Worm (Caenorhabditis elegans) whole organism, L4/young adult: ENCODE results near the gene Y48A6C.8.

Experiments
- W03F9.2 ChIP-seq: fragments of 150-350 bp; optimal IDR thresholded peaks from 2 replicates; lab custom pipeline; 2014; ENCODE audit warnings: missing biosample characterization, missing genetic modification characterization
- dao-5 ChIP-seq: sonication (generic microtip); optimal IDR thresholded peaks from 2 replicates; lab custom pipeline; 2016; ENCODE audit warnings: missing genotype, missing genetic modification characterization, moderate library complexity, missing compliant biosample characterization
- him-1 ChIP-seq: sonication (generic microtip); optimal IDR thresholded peaks from 2 replicates; lab custom pipeline; 2016; ENCODE audit warnings: missing genotype, missing genetic modification reagents, missing genetic modification characterization, missing compliant biosample characterization

The Y48A6C.8 gene

DNA sequence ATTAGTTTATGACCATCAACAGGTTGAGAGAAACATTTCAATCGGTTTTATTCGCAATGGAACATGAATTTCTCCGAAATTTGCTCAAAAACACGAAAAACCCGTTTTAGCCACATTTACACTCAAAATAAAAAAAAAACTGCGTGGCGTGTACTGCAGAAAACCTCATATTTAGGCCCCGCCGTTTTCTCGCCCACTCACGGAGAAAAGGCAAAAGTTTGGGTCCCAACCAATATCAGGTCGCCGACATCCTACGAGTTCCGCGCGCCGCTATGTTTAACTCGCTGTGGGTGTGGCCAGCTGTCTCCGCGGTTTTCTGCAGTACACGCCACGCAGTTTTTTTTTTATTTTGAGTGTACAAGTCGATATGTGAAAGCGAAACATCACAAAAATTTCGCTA lies 3.6 kb downstream of the Y48A6C.8 start:
- TF ChIP-seq W03F9.2 (no peak), dao-5 (tag; lab: Kevin White, UChicago) (no peak), him-1 (tag; lab: Kevin White, UChicago) (no peak)

DNA sequence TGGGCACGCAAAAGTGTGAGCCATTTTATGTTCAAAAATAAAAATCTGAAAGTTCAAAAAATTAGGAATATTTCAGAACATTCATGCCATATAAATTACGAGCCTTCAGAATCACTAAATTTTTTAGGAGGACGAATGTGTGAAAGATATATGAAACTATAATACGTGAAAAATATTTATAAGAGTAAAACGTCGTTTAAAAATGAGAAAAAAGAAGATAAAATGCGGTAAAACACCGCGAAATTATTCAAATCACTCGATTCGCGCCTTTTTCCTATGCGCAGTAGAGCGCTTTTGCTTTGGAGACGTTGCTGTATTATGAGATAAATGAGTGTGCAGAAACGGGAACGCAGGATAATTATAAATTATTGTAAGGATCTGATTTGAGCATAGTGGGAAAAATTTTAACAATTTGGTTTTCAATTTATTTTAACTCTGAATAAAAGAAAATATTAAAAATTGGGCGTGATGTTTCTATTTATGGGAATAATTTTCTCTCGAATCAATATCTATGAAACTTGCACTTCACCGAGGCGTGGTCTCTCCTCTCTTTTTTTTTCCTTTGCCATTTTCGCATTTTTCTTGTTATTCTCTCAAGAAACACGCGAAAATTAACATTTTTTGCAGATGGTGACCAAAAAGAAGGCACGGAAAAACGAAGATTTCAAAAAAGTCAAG lies 8.1 kb downstream of the Y48A6C.8 start, which contains the start of the genes sup-35 and Y48A6C.4:
sup-35 (minus strand) TSS at position 51 of the 678 bp plus-strand sequence.
Y48A6C.4 (plus strand) TSS at position 628 of the 678 bp plus-strand sequence.
- no peak for TF ChIP-seq him-1 (tag; lab: Kevin White, UChicago)
- peak; percentile 86 for TF ChIP-seq W03F9.2
- no peak for TF ChIP-seq dao-5 (tag; lab: Kevin White, UChicago)

DNA sequence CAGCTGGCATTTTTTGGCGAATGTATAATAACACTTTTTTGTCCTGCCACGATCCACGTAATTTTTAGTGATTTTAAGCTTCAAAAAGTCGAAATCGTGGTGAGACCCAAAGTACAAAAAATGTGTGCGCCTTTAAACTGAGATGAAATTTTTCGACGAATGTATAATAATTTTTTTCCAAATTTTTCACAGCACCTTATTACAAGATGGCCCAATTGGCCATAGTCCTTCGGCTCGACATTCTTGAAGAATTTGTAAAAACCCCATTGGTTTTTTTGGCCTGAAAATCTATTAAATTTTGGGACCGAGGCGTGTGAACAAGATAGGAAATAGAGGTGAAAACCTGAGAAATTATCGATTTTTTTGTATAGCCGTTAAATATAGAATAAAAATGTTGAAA lies 11.5 kb downstream of the Y48A6C.8 start:
- TF ChIP-seq him-1 (tag; lab: Kevin White, UChicago) = no peak
- TF ChIP-seq W03F9.2 = no peak
- TF ChIP-seq dao-5 (tag; lab: Kevin White, UChicago) = no peak

DNA sequence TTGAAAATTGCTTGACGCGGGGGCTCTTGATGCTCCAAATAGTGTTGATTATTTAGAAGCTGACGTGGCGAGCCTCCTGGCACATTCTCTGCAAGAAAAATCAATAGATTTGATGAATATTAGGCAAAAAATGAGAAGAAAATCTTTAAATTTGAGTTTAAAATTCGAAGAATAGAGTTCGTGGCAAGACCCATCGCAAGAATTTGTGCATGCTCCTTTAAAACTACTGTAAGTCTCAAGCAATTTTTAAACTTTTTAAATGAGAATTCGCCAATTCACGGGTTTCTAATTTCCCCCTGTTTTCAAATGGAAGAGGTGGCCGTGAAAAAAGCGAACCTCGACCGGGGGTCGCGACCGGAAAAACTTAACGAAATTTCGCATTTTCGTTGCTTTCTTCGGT lies 13.6 kb downstream of the Y48A6C.8 start:
- TF ChIP-seq him-1 (tag; lab: Kevin White, UChicago) (no peak), dao-5 (tag; lab: Kevin White, UChicago) (no peak), W03F9.2 (no peak)

DNA sequence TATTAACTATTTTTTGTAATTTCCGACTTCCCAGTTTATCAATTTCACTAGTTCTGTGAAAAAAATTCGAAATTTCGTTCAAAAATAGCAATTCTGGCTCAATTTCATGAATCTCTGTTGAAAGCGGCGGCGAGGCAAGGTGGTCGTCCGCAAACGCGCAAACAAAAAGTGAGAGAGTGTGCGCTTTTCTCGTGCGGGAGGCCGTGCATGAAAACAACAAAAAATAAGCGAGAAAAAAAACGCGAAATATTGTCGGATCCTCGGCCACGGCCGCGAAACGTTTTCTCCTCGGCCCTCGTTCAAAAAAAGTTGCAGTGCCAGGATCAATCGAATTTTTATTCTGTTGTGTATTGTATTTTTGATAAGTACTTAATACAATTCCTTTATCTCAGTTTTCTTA lies 14.7 kb downstream of the Y48A6C.8 start:
- TF ChIP-seq him-1 (tag; lab: Kevin White, UChicago) (peak; percentile 31), dao-5 (tag; lab: Kevin White, UChicago) (no peak), W03F9.2 (peak; percentile 9)

DNA sequence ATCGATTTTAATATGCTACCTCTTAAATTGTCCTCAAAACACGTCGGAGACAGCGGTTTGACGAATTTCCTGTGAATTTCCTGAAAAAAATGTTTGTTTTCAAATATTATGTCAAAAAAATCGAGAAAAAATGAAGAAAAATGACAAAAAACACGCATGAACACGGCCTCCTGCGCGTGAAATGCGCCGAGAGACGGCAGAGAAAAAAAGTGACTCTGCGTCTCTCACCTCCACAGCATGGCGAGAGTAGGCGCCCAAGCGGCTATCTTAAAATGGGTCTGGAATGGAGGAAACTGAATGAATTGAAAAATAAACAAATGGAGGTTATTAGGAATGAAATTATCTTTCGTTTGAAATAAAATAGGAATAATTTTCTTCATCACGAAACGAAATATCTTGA lies 16.7 kb downstream of the Y48A6C.8 start:
- TF ChIP-seq W03F9.2 (no peak), him-1 (tag; lab: Kevin White, UChicago) (no peak), dao-5 (tag; lab: Kevin White, UChicago) (no peak)

DNA sequence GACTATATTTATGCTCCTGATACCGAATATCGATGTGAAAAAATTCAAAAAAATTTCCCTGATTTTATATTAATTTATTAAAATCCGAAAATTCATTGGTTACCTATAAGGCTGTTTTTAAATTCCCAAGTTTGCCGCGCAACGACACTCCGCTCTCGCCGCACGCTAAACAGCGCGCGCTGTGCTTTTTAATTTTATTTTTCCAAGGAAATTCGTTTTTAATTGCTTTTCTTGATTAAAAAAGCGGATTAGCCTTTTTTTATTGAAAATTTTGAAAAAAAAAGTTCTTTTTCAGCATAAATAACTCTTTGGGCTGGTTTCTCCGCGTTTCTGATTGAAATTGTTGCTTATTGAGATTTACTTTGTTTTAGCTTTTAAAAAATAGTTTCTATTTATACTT lies 20.1 kb downstream of the Y48A6C.8 start:
- TF ChIP-seq W03F9.2 (no peak), him-1 (tag; lab: Kevin White, UChicago) (no peak), dao-5 (tag; lab: Kevin White, UChicago) (no peak)

DNA sequence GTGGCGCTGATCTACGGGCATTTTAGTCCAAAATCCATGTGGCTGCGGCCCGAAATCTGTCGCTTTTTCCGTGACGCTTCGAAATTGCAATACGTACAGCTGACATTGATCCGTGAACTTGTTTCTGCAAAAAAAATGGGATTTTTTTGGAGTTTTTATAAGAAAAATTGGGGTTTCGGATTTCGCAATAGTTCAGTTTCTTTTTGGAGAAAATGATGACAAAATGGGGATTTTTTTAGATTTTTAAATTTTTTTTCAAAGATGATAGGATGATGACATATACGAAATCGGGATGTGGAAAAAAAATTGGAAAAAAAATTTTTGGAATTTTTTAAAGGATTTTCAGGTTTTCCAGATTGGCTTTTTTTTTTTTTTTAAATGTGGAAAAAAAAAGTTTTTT lies 26.2 kb downstream of the Y48A6C.8 start:
- TF ChIP-seq him-1 (tag; lab: Kevin White, UChicago) (no peak), W03F9.2 (no peak)

DNA sequence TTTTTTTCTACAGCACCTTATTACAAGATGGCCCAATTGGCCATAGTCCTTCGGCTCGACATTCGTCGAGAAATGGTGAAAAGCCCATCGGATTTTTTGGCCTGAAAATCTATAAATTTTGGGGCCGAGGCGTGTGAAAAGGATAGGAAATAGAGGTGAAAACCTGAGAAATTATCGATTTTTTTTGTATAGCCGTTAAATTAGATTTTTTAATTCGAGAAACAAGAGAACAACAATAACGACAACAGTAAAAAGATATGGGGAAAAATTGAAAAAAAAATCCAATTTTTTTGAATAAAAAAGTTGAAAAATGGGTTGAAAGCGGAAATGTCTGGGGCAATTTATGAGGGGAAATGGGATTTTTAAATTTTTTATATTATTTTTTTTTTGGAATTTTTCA lies 27.6 kb downstream of the Y48A6C.8 start, which contains the start of gene hmt-1:
hmt-1 (minus strand) TSS at position 101 of the 400 bp plus-strand sequence.
- TF ChIP-seq him-1 (tag; lab: Kevin White, UChicago) (no peak), W03F9.2 (no peak), dao-5 (tag; lab: Kevin White, UChicago) (no peak)

DNA sequence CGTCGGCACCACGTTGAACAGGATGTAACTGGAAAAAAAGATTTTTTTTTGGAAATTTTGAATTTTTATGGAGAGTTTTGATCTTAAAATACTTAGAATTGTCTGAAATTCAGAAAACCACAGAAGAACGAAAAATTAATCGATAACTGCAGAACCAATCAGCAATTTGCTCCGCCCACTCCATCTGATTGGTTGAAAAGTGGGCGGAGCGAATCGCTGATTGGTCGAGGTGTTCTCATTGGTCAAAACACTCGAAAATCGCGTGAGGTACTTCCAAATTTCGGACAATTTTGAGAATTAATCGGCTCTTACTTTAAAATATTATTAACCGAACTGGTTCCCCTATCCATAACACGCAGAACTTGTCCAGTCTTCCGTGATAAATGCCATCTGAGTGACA lies 31.7 kb downstream of the Y48A6C.8 start:
- TF ChIP-seq him-1 (tag; lab: Kevin White, UChicago) = no peak
- no peak for TF ChIP-seq W03F9.2
- no peak for TF ChIP-seq dao-5 (tag; lab: Kevin White, UChicago)

DNA sequence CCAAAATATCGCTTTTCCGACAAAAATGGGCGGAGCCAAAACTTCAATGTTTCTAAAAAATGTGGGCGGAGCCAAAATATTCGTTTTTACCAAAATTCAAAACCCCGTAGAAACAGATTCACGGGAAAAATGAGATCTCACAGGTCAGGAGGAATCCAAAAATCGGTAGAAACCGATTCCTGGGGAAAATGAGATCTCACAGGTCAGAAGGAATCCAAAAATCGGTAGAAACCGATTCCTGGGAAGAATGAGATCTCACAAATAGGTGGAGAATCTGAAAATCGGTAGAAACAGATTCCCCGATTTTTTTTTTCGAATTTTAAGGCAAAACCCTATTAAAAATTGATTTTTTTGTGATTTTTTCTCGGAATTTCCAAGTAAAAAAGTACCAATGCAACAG lies 33.9 kb downstream of the Y48A6C.8 start:
- TF ChIP-seq him-1 (tag; lab: Kevin White, UChicago) = no peak

DNA sequence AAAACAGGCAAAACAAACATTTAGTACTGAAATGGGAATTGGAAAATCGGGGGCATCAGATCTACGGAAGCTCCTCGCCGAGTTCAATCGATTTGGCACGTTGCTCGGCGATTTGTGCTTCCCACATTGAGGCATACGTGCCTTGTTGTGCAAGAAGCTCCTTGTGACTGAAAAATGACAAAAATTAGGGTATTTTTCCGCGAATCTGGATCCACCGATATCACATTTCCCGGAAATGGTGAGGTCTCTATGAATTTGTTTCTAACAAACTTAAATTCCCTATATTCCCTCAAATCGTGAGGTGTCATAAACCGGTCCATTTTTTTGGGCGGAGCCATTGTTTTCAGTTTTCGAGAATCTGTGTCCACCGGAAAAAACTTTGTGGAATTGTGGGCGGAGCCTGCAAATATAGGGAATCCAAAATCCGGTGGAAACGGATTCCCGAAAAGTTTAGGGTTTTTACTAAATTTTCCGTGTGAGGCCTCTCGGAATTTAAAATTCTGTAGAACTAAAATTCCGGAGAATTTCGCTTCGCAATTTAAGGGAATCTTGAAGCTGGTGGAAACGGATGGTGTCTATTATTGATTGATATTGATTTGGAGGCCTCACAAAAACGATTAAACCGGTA lies 35.7 kb downstream of the Y48A6C.8 start:
- TF ChIP-seq him-1 (tag; lab: Kevin White, UChicago) (no peak), dao-5 (tag; lab: Kevin White, UChicago) (no peak), W03F9.2 (no peak)

DNA sequence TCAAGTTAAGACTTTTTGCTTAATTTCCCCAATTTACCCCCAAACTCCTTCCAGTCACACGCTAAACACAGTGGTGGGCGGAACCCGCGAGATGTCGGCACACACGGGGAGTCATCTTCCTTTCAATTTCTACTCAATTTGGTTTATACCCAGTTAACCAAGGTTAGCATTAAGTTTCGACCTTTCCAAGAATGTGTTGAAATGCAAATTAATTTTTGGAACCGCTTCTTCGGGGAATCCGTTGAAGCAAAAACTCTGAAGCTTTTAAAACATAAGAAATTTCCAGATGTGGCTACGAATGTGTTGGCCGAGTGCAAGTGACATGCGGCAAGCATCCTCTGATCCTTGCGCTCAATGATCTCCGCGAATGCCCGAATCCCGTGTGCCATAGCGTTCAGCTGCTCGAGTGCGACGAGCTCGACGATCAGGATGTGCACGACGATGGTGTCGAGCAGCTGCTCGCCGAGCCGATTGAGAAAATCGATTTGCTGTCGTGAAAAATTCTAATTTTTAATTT lies 36.5 kb downstream of the Y48A6C.8 start:
- TF ChIP-seq him-1 (tag; lab: Kevin White, UChicago) = no peak

DNA sequence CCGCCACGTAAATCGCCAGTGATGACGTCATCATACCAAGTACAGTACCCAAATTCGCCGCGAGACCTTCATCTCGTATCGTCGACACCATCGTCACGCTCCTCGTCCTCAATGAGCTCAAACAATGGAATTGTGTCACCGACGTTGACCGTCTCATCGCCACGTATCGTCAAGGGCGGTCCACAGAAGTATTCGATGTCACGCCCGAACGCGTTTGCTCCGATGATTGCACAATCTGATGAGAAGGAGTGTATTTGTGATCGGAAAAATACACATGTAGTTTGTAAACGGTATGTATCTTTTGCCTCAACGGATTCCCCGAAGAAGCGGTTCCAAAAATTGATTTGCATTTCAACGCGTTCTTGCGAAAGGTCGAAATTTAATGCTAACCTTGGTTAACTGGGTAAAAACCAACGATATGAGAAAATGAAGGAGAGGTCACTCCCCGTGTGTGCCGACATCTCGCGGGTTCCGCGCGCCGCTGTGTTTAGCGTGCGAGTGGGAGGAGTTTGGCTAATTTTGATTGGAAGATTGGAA lies 37.2 kb downstream of the Y48A6C.8 start:
- TF ChIP-seq dao-5 (tag; lab: Kevin White, UChicago) = no peak
- TF ChIP-seq W03F9.2 = peak; percentile 35
